Worm (Caenorhabditis elegans): Measurements from ENCODE around the gene srw-89.

The srw-89 gene

ce11 chrV:3989070-3989469 lies 27.8 kb upstream of the srw-89 start, which contains the start of gene nlp-27:
Gene nlp-27 (plus strand): TSS chrV:3989378.
- TF ChIP-seq lsy-2 (tag; optimal IDR thresholded peaks at IDR 0.05) (no peak), efl-1 (optimal IDR thresholded peaks at IDR 0.05) (no peak), efl-1 (GFP tag; optimal IDR thresholded peaks at IDR 0.05 in 1 of 2) (peak in 1 of 2 experiments; percentile 49), nhr-85 (tag) (peak; percentile 83), nhr-20 (tag; optimal IDR thresholded peaks at IDR 0.05) (peak; percentile 27), blmp-1 (tag; optimal IDR thresholded peaks at IDR 0.05) (peak; percentile 36), nhr-71 (tag; optimal IDR thresholded peaks at IDR 0.05) (peak; percentile 4), snu-23 (GFP tag; optimal IDR thresholded peaks at IDR 0.05) (no peak), isw-1 (GFP tag; IDR thresholded peaks at IDR 0.05) (no peak), lin-14 (GFP tag; optimal IDR thresholded peaks at IDR 0.05) (peak; percentile 18), mep-1 (tag; optimal IDR thresholded peaks at IDR 0.05) (no peak), elt-3 (tag; optimal IDR thresholded peaks at IDR 0.05) (peak in 2 of 6 experiments; percentile 16 to 42), vab-15 (tag; optimal IDR thresholded peaks at IDR 0.05) (no peak), nhr-90 (tag; optimal IDR thresholded peaks at IDR 0.05; ENCODE audit: poor library complexity) (peak; percentile 9)

- TF ChIP-seq ztf-11 (tag; optimal IDR thresholded peaks at IDR 0.05), result no peak
- TF ChIP-seq C34B4.2 (tag; optimal IDR thresholded peaks at IDR 0.05), result no peak
- TF ChIP-seq nhr-90 (tag; optimal IDR thresholded peaks at IDR 0.05; ENCODE audit: poor library complexity), result peak; percentile 2
- peak; percentile 58 for TF ChIP-seq grh-1 (GFP tag; IDR thresholded peaks at IDR 0.05)
- TF ChIP-seq isw-1 (GFP tag; IDR thresholded peaks at IDR 0.05), result no peak
- TF ChIP-seq sptf-1 (tag; optimal IDR thresholded peaks at IDR 0.05), result no peak
- TF ChIP-seq nhr-77 (tag; optimal IDR thresholded peaks at IDR 0.05), result no peak
- TF ChIP-seq lin-15B (tag; optimal IDR thresholded peaks at IDR 0.05), result no peak
- peak in 1 of 2 experiments; percentile 48 for TF ChIP-seq lin-35 (GFP tag; optimal IDR thresholded peaks at IDR 0.05)
- TF ChIP-seq skn-1 (tag; optimal IDR thresholded peaks at IDR 0.05), result no peak
- TF ChIP-seq C16A3.4 (tag; optimal IDR thresholded peaks at IDR 0.05), result no peak
- TF ChIP-seq tbx-2 (tag; optimal IDR thresholded peaks at IDR 0.05), result peak; percentile 21
- TF ChIP-seq mep-1 (tag; optimal IDR thresholded peaks at IDR 0.05), result no peak
- TF ChIP-seq hlh-4 (tag; optimal IDR thresholded peaks at IDR 0.05), result no peak
- TF ChIP-seq pag-3 (tag; optimal IDR thresholded peaks at IDR 0.05; ENCODE audit: borderline replicate concordance, insufficient read depth), result no peak
- TF ChIP-seq ceh-88 (GFP tag; IDR thresholded peaks at IDR 0.05), result no peak
- TF ChIP-seq nhr-85 (tag), result peak; percentile 86
- no peak for TF ChIP-seq unc-62 (GFP tag; optimal IDR thresholded peaks at IDR 0.05)
- TF ChIP-seq Y116A8C.19 (tag; optimal IDR thresholded peaks at IDR 0.05; ENCODE audit: borderline replicate concordance), result no peak
- no peak for TF ChIP-seq nhr-28 (tag; optimal IDR thresholded peaks at IDR 0.05)
- no peak for TF ChIP-seq lsy-2 (tag; optimal IDR thresholded peaks at IDR 0.05)
- TF ChIP-seq mef-2 (tag; optimal IDR thresholded peaks at IDR 0.05), result no peak
- TF ChIP-seq xbp-1 (tag; optimal IDR thresholded peaks at IDR 0.05), result no peak
- TF ChIP-seq aly-2 (tag; optimal IDR thresholded peaks at IDR 0.05), result no peak
- no peak for TF ChIP-seq hlh-17 (GFP tag; optimal IDR thresholded peaks at IDR 0.05; ENCODE audit: borderline replicate concordance)
- TF ChIP-seq nhr-47 (tag; optimal IDR thresholded peaks at IDR 0.05), result no peak
- TF ChIP-seq nhr-12 (tag; optimal IDR thresholded peaks at IDR 0.05), result no peak
- no peak for TF ChIP-seq efl-3 (GFP tag; optimal IDR thresholded peaks at IDR 0.05)
- TF ChIP-seq snpc-4 (tag; optimal IDR thresholded peaks at IDR 0.05), result no peak
- TF ChIP-seq nhr-76 (tag; optimal IDR thresholded peaks at IDR 0.05), result no peak
- TF ChIP-seq mdl-1 (tag; optimal IDR thresholded peaks at IDR 0.05), result no peak
- no peak for TF ChIP-seq aha-1 (tag; optimal IDR thresholded peaks at IDR 0.05)
- TF ChIP-seq elt-3 (tag; optimal IDR thresholded peaks at IDR 0.05), result peak in 1 of 6 experiments; percentile 37
- no peak for TF ChIP-seq efl-1 (optimal IDR thresholded peaks at IDR 0.05)
- TF ChIP-seq efl-1 (GFP tag; optimal IDR thresholded peaks at IDR 0.05 in 1 of 2), result peak in 1 of 2 experiments; percentile 56
- TF ChIP-seq ceh-8 (GFP tag; optimal IDR thresholded peaks at IDR 0.05), result no peak
- TF ChIP-seq dpl-1 (GFP tag; optimal IDR thresholded peaks at IDR 0.05), result no peak
- no peak for TF ChIP-seq nhr-11 (tag; optimal IDR thresholded peaks at IDR 0.05)
- no peak for TF ChIP-seq nhr-237 (tag; optimal IDR thresholded peaks at IDR 0.05)
- no peak for TF ChIP-seq zag-1 (tag; optimal IDR thresholded peaks at IDR 0.05)
- peak; percentile 56 for TF ChIP-seq nhr-20 (tag; optimal IDR thresholded peaks at IDR 0.05)
- TF ChIP-seq ama-1 (optimal IDR thresholded peaks at IDR 0.05), result no peak
- no peak for TF ChIP-seq C04F5.9 (tag; optimal IDR thresholded peaks at IDR 0.05)
- no peak for TF ChIP-seq fkh-10 (GFP tag; optimal IDR thresholded peaks at IDR 0.05)
- no peak for TF ChIP-seq lin-14 (GFP tag; optimal IDR thresholded peaks at IDR 0.05)
- no peak for TF ChIP-seq pqm-1 (tag; optimal IDR thresholded peaks at IDR 0.05)
- no peak for TF ChIP-seq alr-1 (tag; optimal IDR thresholded peaks at IDR 0.05; ENCODE audit: borderline replicate concordance)
Measured at ce11 chrV:3992334-3992733, 24.5 kb upstream of the srw-89 start.

Data from whole organism, L1 larva.